Fruit fly (Drosophila melanogaster) whole organism, embryonic: ENCODE measurements around the gene bor.

Experiments
- Antp ChIP-seq: fragments of 200-800 bp; sonication (Bioruptor generic); optimal IDR thresholded peaks from 3 replicates; lab custom pipeline; 2016; ENCODE audit warnings: missing biosample characterization, missing genetic modification characterization
- Asciz ChIP-seq: fragments of 200-800 bp; sonication (Bioruptor generic); optimal IDR thresholded peaks from 2 replicates; lab custom pipeline; 2017; ENCODE audit warnings: missing biosample characterization, mild to moderate bottlenecking, missing genetic modification characterization, missing genetic modification reagents
- Atf3 ChIP-seq: fragments of 200-800 bp; sonication (Bioruptor generic); optimal IDR thresholded peaks from 3 replicates; lab custom pipeline; 2016; ENCODE audit warnings: missing biosample characterization, missing genetic modification characterization
- CG10321 ChIP-seq: fragments of 200-800 bp; sonication (Bioruptor generic); IDR thresholded peaks from 2 replicates; pipeline ENCODE4 v1.3.6; 2022; ENCODE audit warnings: missing biosample characterization, missing genetic modification characterization
- CG11695 ChIP-seq: fragments of 200-800 bp; sonication (Bioruptor generic); IDR thresholded peaks from 3 replicates; pipeline ENCODE4 v1.3.6; 2022; ENCODE audit warnings: missing biosample characterization, missing genetic modification characterization
- CG13296 ChIP-seq: fragments of 200-800 bp; sonication (Bioruptor generic); optimal IDR thresholded peaks from 3 replicates; lab custom pipeline; 2018; ENCODE audit warnings: missing biosample characterization, mild to moderate bottlenecking, missing genetic modification characterization
- CG13894 ChIP-seq: fragments of 200-800 bp; sonication (Bioruptor generic); optimal IDR thresholded peaks from 3 replicates; lab custom pipeline; 2018; ENCODE audit warnings: missing biosample characterization, mild to moderate bottlenecking, missing genetic modification characterization, moderate library complexity
- CG15514 ChIP-seq: fragments of 200-800 bp; sonication (Bioruptor generic); optimal IDR thresholded peaks from 3 replicates; lab custom pipeline; 2017; ENCODE audit warnings: missing biosample characterization, missing genetic modification characterization, mild to moderate bottlenecking, moderate library complexity, missing genetic modification reagents
- CG1647 ChIP-seq: fragments of 200-800 bp; sonication (Bioruptor generic); optimal IDR thresholded peaks from 3 replicates; lab custom pipeline; 2016; ENCODE audit warnings: missing biosample characterization, missing genetic modification characterization
- CG16813 ChIP-seq: fragments of 200-800 bp; sonication (Bioruptor generic); IDR thresholded peaks from 3 replicates; pipeline ENCODE4 v1.3.6; 2022; ENCODE audit warnings: missing biosample characterization, missing genetic modification characterization; ENCODE audit not compliant: partially characterized antibody
- CG17361 ChIP-seq: fragments of 200-800 bp; sonication (Bioruptor generic); IDR thresholded peaks from 3 replicates; pipeline ENCODE4 v1.3.6; 2022; ENCODE audit warnings: missing biosample characterization, missing genetic modification characterization
- CG17829 ChIP-seq: fragments of 200-800 bp; optimal IDR thresholded peaks from 2 replicates; lab custom pipeline; 2019; ENCODE audit warnings: missing biosample characterization, mild to moderate bottlenecking, missing genetic modification characterization, moderate library complexity
- CG18619 ChIP-seq: fragments of 200-800 bp; sonication (Bioruptor generic); optimal IDR thresholded peaks from 3 replicates; lab custom pipeline; 2017; ENCODE audit warnings: missing biosample characterization, mild to moderate bottlenecking, missing genetic modification characterization
- CG30431 ChIP-seq: fragments of 200-800 bp; sonication (Bioruptor generic); optimal IDR thresholded peaks from 2 replicates; lab custom pipeline; 2017; ENCODE audit warnings: missing biosample characterization, missing genetic modification characterization
- CG31388 ChIP-seq: fragments of 200-800 bp; sonication (Bioruptor generic); optimal IDR thresholded peaks from 2 replicates; lab custom pipeline; 2016; ENCODE audit warnings: missing biosample characterization, missing genetic modification characterization
- CG3995 ChIP-seq: fragments of 200-800 bp; sonication (Bioruptor generic); optimal IDR thresholded peaks from 3 replicates; lab custom pipeline; 2016; ENCODE audit warnings: missing biosample characterization, missing genetic modification characterization
- CG4820 ChIP-seq: fragments of 200-800 bp; sonication (Bioruptor generic); optimal IDR thresholded peaks from 3 replicates; lab custom pipeline; 2016; ENCODE audit warnings: missing biosample characterization, missing genetic modification characterization
- CG7372 ChIP-seq: fragments of 200-800 bp; sonication (Bioruptor generic); IDR thresholded peaks from 2 replicates; pipeline ENCODE4 v1.3.6; 2022; ENCODE audit warnings: missing biosample characterization, missing genetic modification characterization
- Doc3 ChIP-seq: fragments of 200-800 bp; sonication (Bioruptor generic); IDR thresholded peaks from 3 replicates; pipeline ENCODE4 v1.3.6; 2022; ENCODE audit warnings: missing biosample characterization, missing genetic modification characterization; ENCODE audit not compliant: partially characterized antibody
- Dp ChIP-seq: fragments of 200-800 bp; sonication (Bioruptor generic); optimal IDR thresholded peaks from 2 replicates; lab custom pipeline; 2018; ENCODE audit warnings: missing biosample characterization, mild to moderate bottlenecking, missing genetic modification characterization, moderate library complexity
- ERR ChIP-seq: fragments of 200-800 bp; sonication (Bioruptor generic); optimal IDR thresholded peaks from 2 replicates; lab custom pipeline; 2016; ENCODE audit warnings: missing biosample characterization, missing genetic modification characterization
- Gsc ChIP-seq: fragments of 200-800 bp; sonication (Bioruptor generic); IDR thresholded peaks from 2 replicates; pipeline ENCODE4 v1.3.6; 2022; ENCODE audit warnings: missing biosample characterization, missing genetic modification characterization
- Hr51 ChIP-seq, 2 experiments: fragments of 200-800 bp; sonication (Bioruptor generic); optimal IDR thresholded peaks; 2 replicates in 1 of 2; 3 replicates in 1 of 2; lab custom pipeline; 2016 to 2018; ENCODE audit warnings: missing biosample characterization in 2 of 2, missing genetic modification characterization in 2 of 2, mild to moderate bottlenecking in 1 of 2, moderate library complexity in 1 of 2
- NC2β ChIP-seq: fragments of 200-800 bp; sonication (Bioruptor generic); optimal IDR thresholded peaks from 2 replicates; lab custom pipeline; 2016; ENCODE audit warnings: missing biosample characterization, missing genetic modification characterization
- Neu2 ChIP-seq: fragments of 200-800 bp; sonication (Bioruptor generic); optimal IDR thresholded peaks from 3 replicates; lab custom pipeline; 2016; ENCODE audit warnings: missing biosample characterization, missing genetic modification characterization, borderline replicate concordance
- Nf-YC ChIP-seq: fragments of 200-800 bp; optimal IDR thresholded peaks from 3 replicates; lab custom pipeline; 2019; ENCODE audit warnings: missing biosample characterization, mild to moderate bottlenecking, missing genetic modification characterization, moderate library complexity
- Oli ChIP-seq: fragments of 200-800 bp; sonication (Bioruptor generic); optimal IDR thresholded peaks from 2 replicates; lab custom pipeline; 2018; ENCODE audit warnings: missing biosample characterization, mild to moderate bottlenecking, missing genetic modification characterization, moderate library complexity
- Scr ChIP-seq: fragments of 200-800 bp; sonication (Bioruptor generic); IDR thresholded peaks from 2 replicates; pipeline ENCODE4 v1.3.6; 2022; ENCODE audit warnings: missing biosample characterization, missing genetic modification characterization; ENCODE audit not compliant: partially characterized antibody
- al ChIP-seq: fragments of 200-800 bp; sonication (Bioruptor generic); IDR thresholded peaks from 2 replicates; pipeline ENCODE4 v1.3.6; 2022; ENCODE audit warnings: missing biosample characterization, missing genetic modification characterization
- ara ChIP-seq: fragments of 200-800 bp; sonication (Bioruptor generic); IDR thresholded peaks from 2 replicates; pipeline ENCODE4 v1.3.6; 2022; ENCODE audit warnings: missing biosample characterization, missing genetic modification characterization
- bab2 ChIP-seq: fragments of 200-800 bp; sonication (Bioruptor generic); optimal IDR thresholded peaks from 2 replicates; lab custom pipeline; 2016; ENCODE audit warnings: missing biosample characterization, missing genetic modification characterization
- ci ChIP-seq: fragments of 200-800 bp; sonication (Bioruptor generic); IDR thresholded peaks from 3 replicates; pipeline ENCODE4 v1.3.6; 2022; ENCODE audit warnings: missing biosample characterization, missing genetic modification characterization
- crol ChIP-seq: fragments of 200-800 bp; sonication (Bioruptor generic); IDR thresholded peaks from 2 replicates; pipeline ENCODE4 v1.3.6; 2022; ENCODE audit warnings: missing biosample characterization, missing genetic modification characterization
- cwo ChIP-seq: fragments of 200-800 bp; sonication (Bioruptor generic); optimal IDR thresholded peaks from 3 replicates; lab custom pipeline; 2017; ENCODE audit warnings: missing biosample characterization, missing genetic modification characterization, mild to moderate bottlenecking, moderate library complexity, missing genetic modification reagents
- danr ChIP-seq: fragments of 200-800 bp; sonication (Bioruptor generic); IDR thresholded peaks from 2 replicates; pipeline ENCODE4 v1.3.6; 2022; ENCODE audit warnings: missing biosample characterization, missing genetic modification characterization
- dati ChIP-seq: fragments of 200-800 bp; sonication (Bioruptor generic); IDR thresholded peaks from 2 replicates; pipeline ENCODE4 v1.3.6; 2022; ENCODE audit warnings: missing biosample characterization, missing genetic modification characterization
- gce ChIP-seq: fragments of 200-800 bp; sonication (Bioruptor generic); IDR thresholded peaks from 3 replicates; pipeline ENCODE4 v1.3.6; 2022; ENCODE audit warnings: missing biosample characterization, missing genetic modification characterization
- ham ChIP-seq: fragments of 200-800 bp; sonication (Bioruptor generic); IDR thresholded peaks from 2 replicates; pipeline ENCODE4 v1.3.6; 2022; ENCODE audit warnings: missing biosample characterization, missing genetic modification characterization
- inv ChIP-seq: fragments of 200-800 bp; sonication (Bioruptor generic); IDR thresholded peaks from 2 replicates; pipeline ENCODE4 v1.3.6; 2022; ENCODE audit warnings: missing biosample characterization, missing genetic modification characterization; ENCODE audit not compliant: partially characterized antibody
- jigr1 ChIP-seq: fragments of 200-800 bp; sonication (Bioruptor generic); IDR thresholded peaks from 3 replicates; pipeline ENCODE4 v1.3.6; 2022; ENCODE audit warnings: missing biosample characterization, missing genetic modification characterization
- knrl ChIP-seq: fragments of 200-800 bp; sonication (Bioruptor generic); IDR thresholded peaks from 3 replicates; pipeline ENCODE4 v1.3.6; 2022; ENCODE audit warnings: missing biosample characterization, missing genetic modification characterization; ENCODE audit not compliant: partially characterized antibody
- lov ChIP-seq, 2 experiments: fragments of 200-800 bp in 1 of 2; fragments of >200 bp in 1 of 2; sonication (Bioruptor generic) in 1 of 2; IDR thresholded peaks in 1 of 2; optimal IDR thresholded peaks in 1 of 2; 2 replicates in 1 of 2; 3 replicates in 1 of 2; pipeline versions ENCODE4 v1.3.6 to Lab custom; 2017 to 2022; ENCODE audit warnings: missing biosample characterization in 1 of 2, missing genetic modification characterization in 1 of 2
- mirr ChIP-seq: fragments of 200-800 bp; sonication (Bioruptor generic); optimal IDR thresholded peaks from 3 replicates; lab custom pipeline; 2018; ENCODE audit warnings: missing biosample characterization, mild to moderate bottlenecking, missing genetic modification characterization
- nmo ChIP-seq: fragments of 200-800 bp; sonication (Bioruptor generic); optimal IDR thresholded peaks from 2 replicates; lab custom pipeline; 2018; ENCODE audit warnings: missing biosample characterization, mild to moderate bottlenecking, missing genetic modification characterization, moderate library complexity
- nom ChIP-seq: fragments of 200-800 bp; sonication (Bioruptor generic); optimal IDR thresholded peaks from 2 replicates; lab custom pipeline; 2017; ENCODE audit warnings: missing biosample characterization, missing genetic modification characterization, mild to moderate bottlenecking, moderate library complexity, missing genetic modification reagents
- schlank ChIP-seq: fragments of 200-800 bp; sonication (Bioruptor generic); optimal IDR thresholded peaks from 2 replicates; lab custom pipeline; 2018; ENCODE audit warnings: missing biosample characterization, mild to moderate bottlenecking, missing genetic modification characterization
- sd ChIP-seq: fragments of 200-800 bp; sonication (Bioruptor generic); optimal IDR thresholded peaks from 3 replicates; lab custom pipeline; 2018; ENCODE audit warnings: missing biosample characterization, mild to moderate bottlenecking, missing genetic modification characterization, moderate library complexity
- sob ChIP-seq: fragments of 200-800 bp; sonication (Bioruptor generic); IDR thresholded peaks from 2 replicates; pipeline ENCODE4 v1.3.6; 2022; ENCODE audit warnings: missing biosample characterization, missing genetic modification characterization
- trh ChIP-seq: fragments of 200-800 bp; sonication (Bioruptor generic); optimal IDR thresholded peaks from 2 replicates; lab custom pipeline; 2016; ENCODE audit warnings: missing biosample characterization, missing genetic modification characterization
- unc-4 ChIP-seq: fragments of 200-800 bp; sonication (Bioruptor generic); IDR thresholded peaks from 2 replicates; pipeline ENCODE4 v1.3.6; 2022; ENCODE audit warnings: missing biosample characterization, missing genetic modification characterization; ENCODE audit not compliant: partially characterized antibody
- yki ChIP-seq: fragments of >200 bp; optimal IDR thresholded peaks from 3 replicates; lab custom pipeline; 2018

Gene bor

dm6 chr3R:16256135-16256534 lies 7.8 kb downstream of the bor start (continued):
- TF ChIP-seq sd (tag; lab: Kevin White, UChicago) (peak; percentile 42), CG30431 (GFP tag; lab: Kevin White, UChicago) (no peak), al (no peak), Doc3 (GFP tag; lab: Robert Waterston, UW) (no peak), CG18619 (GFP tag; lab: Kevin White, UChicago) (no peak), Dp (GFP tag; lab: Kevin White, UChicago) (no peak), CG7372 (GFP tag; lab: Robert Waterston, UW) (no peak), ham (GFP tag; lab: Robert Waterston, UW) (no peak), ci (GFP tag; lab: Robert Waterston, UW) (0 out of 3 replicates have a peak, but pooled peaks have one; percentile 39), crol (peak; percentile 94), CG11695 (no peak), cwo (peak; percentile 3), inv (GFP tag; lab: Robert Waterston, UW) (no peak), Scr (GFP tag; lab: Robert Waterston, UW) (0 out of 2 replicates have a peak, but pooled peaks have one; percentile 11), nmo (GFP tag; lab: Kevin White, UChicago) (no peak), bab2 (GFP tag; lab: Kevin White, UChicago) (no peak), knrl (no peak), CG17361 (GFP tag; lab: Robert Waterston, UW) (no peak), CG13894 (tag; lab: Kevin White, UChicago) (peak; percentile 76), CG31388 (GFP tag; lab: Kevin White, UChicago) (no peak), CG15514 (peak; percentile 9), Atf3 (GFP tag; lab: Kevin White, UChicago) (no peak), CG13296 (GFP tag; lab: Kevin White, UChicago) (no peak), trh (GFP tag; lab: Kevin White, UChicago) (no peak), unc-4 (GFP tag; lab: Robert Waterston, UW) (no peak), schlank (tag; lab: Kevin White, UChicago) (no peak), CG3995 (GFP tag; lab: Kevin White, UChicago) (no peak), ara (GFP tag; lab: Robert Waterston, UW) (no peak), Asciz (GFP tag; lab: Kevin White, UChicago) (no peak), CG16813 (GFP tag; lab: Robert Waterston, UW) (0 out of 3 replicates have a peak, but pooled peaks have one; percentile 10), danr (GFP tag; lab: Robert Waterston, UW) (no peak), Nf-YC (peak; percentile 5), Gsc (GFP tag; lab: Robert Waterston, UW) (no peak), Antp (GFP tag; lab: Kevin White, UChicago) (no peak), Neu2 (GFP tag; lab: Kevin White, UChicago) (no peak), CG1647 (no peak), CG17829 (tag; lab: Kevin White, UChicago) (no peak), mirr (GFP tag; lab: Kevin White, UChicago) (peak; percentile 18), dati (GFP tag; lab: Robert Waterston, UW) (no peak), yki (lab: Kevin White, UChicago) (no peak), gce (no peak), sob (GFP tag; lab: Robert Waterston, UW) (no peak), ERR (GFP tag; lab: Kevin White, UChicago) (no peak), CG10321 (GFP tag; lab: Robert Waterston, UW) (no peak), Oli (tag; lab: Kevin White, UChicago) (no peak), nom (GFP tag; lab: Kevin White, UChicago) (peak; percentile 53), Hr51 (GFP tag; optimal IDR thresholded peaks at IDR 0.05; lab: Kevin White, UChicago) (no peak), lov (optimal IDR thresholded peaks at IDR 0.05; lab: Kevin White, UChicago) (no peak), lov (GFP tag; IDR thresholded peaks at IDR 0.05; lab: Robert Waterston, UW) (no peak), jigr1 (GFP tag; lab: Robert Waterston, UW) (no peak), CG4820 (GFP tag; lab: Kevin White, UChicago) (no peak), NC2β (GFP tag; lab: Kevin White, UChicago) (no peak)
